Worm (Caenorhabditis elegans) whole organism, L4/young adult: Measurements from ENCODE around the gene tsp-5.

ENCODE experiments used
- W03F9.2 ChIP-seq: fragments of 150-350 bp; optimal IDR thresholded peaks from 2 replicates; lab custom pipeline; 2014; ENCODE audit warnings: missing biosample characterization, missing genetic modification characterization
- dao-5 ChIP-seq: sonication (generic microtip); optimal IDR thresholded peaks from 2 replicates; lab custom pipeline; 2016; ENCODE audit warnings: missing genotype, missing genetic modification characterization, moderate library complexity, missing compliant biosample characterization
- him-1 ChIP-seq: sonication (generic microtip); optimal IDR thresholded peaks from 2 replicates; lab custom pipeline; 2016; ENCODE audit warnings: missing genotype, missing genetic modification reagents, missing genetic modification characterization, missing compliant biosample characterization

ce11 chrIV:13601973-13602669 is 10.6 kb upstream of the tsp-5 start, which contains the start of gene Y45F10B.59:
- TF ChIP-seq W03F9.2 (tag; lab: Kevin White, UChicago), result no peak
- TF ChIP-seq him-1 (tag; lab: Kevin White, UChicago), result no peak
- TF ChIP-seq dao-5 (tag; lab: Kevin White, UChicago), result no peak
